Worm (Caenorhabditis elegans): Measurements from ENCODE around the gene F56D6.19.

DNA sequence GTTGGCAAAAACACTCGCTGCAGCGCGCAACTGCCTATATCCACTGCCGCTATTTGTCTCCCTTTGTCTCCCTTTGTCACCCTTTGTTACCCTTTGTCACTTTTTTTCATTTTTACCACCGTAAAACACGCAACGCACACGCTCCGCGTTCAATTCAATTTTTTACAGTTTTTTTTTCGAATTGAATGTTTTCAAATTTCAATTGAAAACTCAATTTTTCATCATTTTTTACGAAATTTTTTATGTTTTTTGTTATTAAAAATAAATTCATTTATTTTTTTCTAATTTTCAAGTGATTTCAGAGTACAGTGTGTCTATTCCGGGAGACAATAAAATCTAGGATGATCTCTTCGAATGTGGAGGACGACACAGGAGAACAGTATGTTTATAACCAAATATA lies 28.4 kb downstream of the F56D6.19 start, which contains the start of gene Y46C8AL.11:
- TF ChIP-seq lsy-2 (tag; optimal IDR thresholded peaks at IDR 0.05) (no peak), lim-7 (GFP tag; IDR thresholded peaks at IDR 0.05) (no peak), lin-39 (tag; optimal IDR thresholded peaks at IDR 0.05) (no peak), ceh-28 (tag; optimal IDR thresholded peaks at IDR 0.05) (no peak), ZK546.5 (tag; optimal IDR thresholded peaks at IDR 0.05) (no peak), ceh-82 (tag; optimal IDR thresholded peaks at IDR 0.05) (no peak), nhr-28 (tag; optimal IDR thresholded peaks at IDR 0.05) (no peak)

Measured in whole organism, L4 larva.